Fruit fly (Drosophila melanogaster): ENCODE results near the gene CG33203.
A peak's percentile ranks its signal among the peaks of the same experiment; 100 is the strongest.

The CG33203 gene

dm6 chr3R:28887559-28888432, at the start of gene CG33203, which contains the start of gene Doa:
Gene CG33203 (minus strand): TSS chr3R:28887709.
Gene Doa (plus strand): TSS chr3R:28888073.
- TF ChIP-seq CG11762 (GFP tag; optimal IDR thresholded peaks at IDR 0.05; ENCODE audit: insufficient read depth) (no peak), CG6792 (GFP tag; optimal IDR thresholded peaks at IDR 0.05) (no peak), CG32006 (GFP tag; optimal IDR thresholded peaks at IDR 0.05) (no peak), CG8119 (GFP tag; IDR thresholded peaks at IDR 0.05) (no peak), CG11902 (GFP tag; optimal IDR thresholded peaks at IDR 0.05) (no peak), salr (GFP tag; optimal IDR thresholded peaks at IDR 0.05) (no peak), Lpt (GFP tag; optimal IDR thresholded peaks at IDR 0.05) (no peak), vri (GFP tag; optimal IDR thresholded peaks at IDR 0.05) (peak; percentile 33), lz (GFP tag; optimal IDR thresholded peaks at IDR 0.05) (peak; percentile 57), CG6276 (GFP tag; optimal IDR thresholded peaks at IDR 0.05) (no peak), cyc (GFP tag; optimal IDR thresholded peaks at IDR 0.05) (peak; percentile 8), CG1621 (tag; optimal IDR thresholded peaks at IDR 0.05) (no peak), CG8632 (GFP tag; optimal IDR thresholded peaks at IDR 0.05) (no peak), fkh (GFP tag; optimal IDR thresholded peaks at IDR 0.05) (no peak), CG10631 (GFP tag; optimal IDR thresholded peaks at IDR 0.05) (peak; percentile 15), Ets21C (GFP tag; optimal IDR thresholded peaks at IDR 0.05) (no peak), OdsH (GFP tag; optimal IDR thresholded peaks at IDR 0.05) (no peak), CG6163 (GFP tag; IDR thresholded peaks at IDR 0.05) (no peak), CG31627 (GFP tag; optimal IDR thresholded peaks at IDR 0.05) (peak; percentile 42), CG4318 (GFP tag; optimal IDR thresholded peaks at IDR 0.05) (no peak), ss (GFP tag; optimal IDR thresholded peaks at IDR 0.05) (no peak), eg (GFP tag; IDR thresholded peaks at IDR 0.05) (no peak), dac (GFP tag; optimal IDR thresholded peaks at IDR 0.05) (no peak), acj6 (GFP tag; optimal IDR thresholded peaks at IDR 0.05) (no peak), esn (GFP tag; optimal IDR thresholded peaks at IDR 0.05) (peak; percentile 32), Sox14 (GFP tag; optimal IDR thresholded peaks at IDR 0.05) (peak; percentile 36), CG3919 (GFP tag; optimal IDR thresholded peaks at IDR 0.05) (peak; percentile 12), Hr39 (GFP tag; optimal IDR thresholded peaks at IDR 0.05) (peak; percentile 27), net (GFP tag; optimal IDR thresholded peaks at IDR 0.05) (no peak), Ets96B (tag; optimal IDR thresholded peaks at IDR 0.05) (no peak), Smox (GFP tag; optimal IDR thresholded peaks at IDR 0.05) (no peak), svp (GFP tag) (peak; percentile 77), Eip78C (GFP tag) (no peak), Eip75B (GFP tag; optimal IDR thresholded peaks at IDR 0.05) (peak; percentile 1), fd85E (GFP tag; optimal IDR thresholded peaks at IDR 0.05) (no peak), CG8319 (GFP tag; optimal IDR thresholded peaks at IDR 0.05) (no peak), spab (GFP tag; optimal IDR thresholded peaks at IDR 0.05) (no peak)

dm6 chr3R:28922744-28923143, 35.2 kb upstream of the CG33203 start, which contains the start of gene CG11828:
Gene CG11828 (plus strand): TSS chr3R:28923044.
- no peak for TF ChIP-seq Gug (GFP tag; IDR thresholded peaks at IDR 0.05)
- TF ChIP-seq acj6 (GFP tag; optimal IDR thresholded peaks at IDR 0.05): no peak
- no peak for TF ChIP-seq Lpt (GFP tag; optimal IDR thresholded peaks at IDR 0.05)
- no peak for TF ChIP-seq fd85E (GFP tag; optimal IDR thresholded peaks at IDR 0.05)
- no peak for TF ChIP-seq spab (GFP tag; optimal IDR thresholded peaks at IDR 0.05)
- no peak for TF ChIP-seq Ets21C (GFP tag; optimal IDR thresholded peaks at IDR 0.05)
- TF ChIP-seq topi (GFP tag; optimal IDR thresholded peaks at IDR 0.05): no peak
- no peak for TF ChIP-seq Hr4 (GFP tag; optimal IDR thresholded peaks at IDR 0.05)
- no peak for TF ChIP-seq Hr39 (GFP tag; optimal IDR thresholded peaks at IDR 0.05)
- no peak for TF ChIP-seq ss (GFP tag; optimal IDR thresholded peaks at IDR 0.05)
- TF ChIP-seq CG9139 (GFP tag; optimal IDR thresholded peaks at IDR 0.05): no peak
- TF ChIP-seq CG8319 (GFP tag; optimal IDR thresholded peaks at IDR 0.05): no peak
- no peak for TF ChIP-seq Hr38 (GFP tag; optimal IDR thresholded peaks at IDR 0.05)
- TF ChIP-seq dsx (GFP tag; optimal IDR thresholded peaks at IDR 0.05; ENCODE audit: poor library complexity, severe bottlenecking): no peak
- no peak for TF ChIP-seq CG6163 (GFP tag; IDR thresholded peaks at IDR 0.05)
- TF ChIP-seq CG3919 (GFP tag; optimal IDR thresholded peaks at IDR 0.05): no peak
- TF ChIP-seq salr (GFP tag; optimal IDR thresholded peaks at IDR 0.05): no peak
- no peak for TF ChIP-seq CG10669 (GFP tag; optimal IDR thresholded peaks at IDR 0.05)
- no peak for TF ChIP-seq CG11294 (GFP tag; IDR thresholded peaks at IDR 0.05)
- TF ChIP-seq CG11902 (GFP tag; optimal IDR thresholded peaks at IDR 0.05): no peak

All from whole organism, prepupa.